Fruit fly (Drosophila melanogaster) whole organism, prepupa: ENCODE measurements around the gene Sfxn1-3.
A peak's percentile ranks its signal among the peaks of the same experiment; 100 is the strongest.

Experiments
- Blimp-1 ChIP-seq: fragments of 200-800 bp; sonication (Bioruptor generic); optimal IDR thresholded peaks from 3 replicates; lab custom pipeline; 2017; ENCODE audit warnings: missing biosample characterization, missing genetic modification characterization, mild to moderate bottlenecking, moderate library complexity, missing genetic modification reagents
- CG16779 ChIP-seq: fragments of 200-800 bp; sonication (Bioruptor generic); optimal IDR thresholded peaks from 3 replicates; lab custom pipeline; 2017; ENCODE audit warnings: missing biosample characterization, mild to moderate bottlenecking, missing genetic modification characterization
- CG3032 ChIP-seq: fragments of 200-800 bp; optimal IDR thresholded peaks from 2 replicates; lab custom pipeline; 2019; ENCODE audit warnings: missing biosample characterization, mild to moderate bottlenecking, missing genetic modification characterization, moderate library complexity
- CG6276 ChIP-seq: fragments of 200-800 bp; sonication (Bioruptor generic); optimal IDR thresholded peaks from 2 replicates; lab custom pipeline; 2017; ENCODE audit warnings: missing biosample characterization, mild to moderate bottlenecking, missing genetic modification characterization
- Gug ChIP-seq: fragments of 200-800 bp; sonication (Bioruptor generic); IDR thresholded peaks from 2 replicates; pipeline ENCODE4 v1.3.6; 2022; ENCODE audit warnings: missing biosample characterization, missing genetic modification characterization
- Lpt ChIP-seq: fragments of 200-800 bp; sonication (Bioruptor generic); optimal IDR thresholded peaks from 3 replicates; lab custom pipeline; 2016; ENCODE audit warnings: missing biosample characterization, missing genetic modification characterization
- Sox102F ChIP-seq: fragments of 200-800 bp; sonication (Bioruptor generic); optimal IDR thresholded peaks from 2 replicates; lab custom pipeline; 2016; ENCODE audit warnings: missing biosample characterization, mild to moderate bottlenecking, missing genetic modification characterization
- lz ChIP-seq: fragments of 200-800 bp; sonication (Bioruptor generic); optimal IDR thresholded peaks from 3 replicates; lab custom pipeline; 2016; ENCODE audit warnings: missing biosample characterization, missing genetic modification characterization
- ss ChIP-seq, 2 experiments: fragments of 200-800 bp; sonication (Bioruptor generic); optimal IDR thresholded peaks; 2 replicates in 1 of 2; 3 replicates in 1 of 2; lab custom pipeline; 2017 to 2018; ENCODE audit warnings: mild to moderate bottlenecking in 2 of 2, missing biosample characterization in 2 of 2, missing genetic modification characterization in 2 of 2, moderate library complexity in 1 of 2
- topi ChIP-seq: fragments of 200-800 bp; sonication (Bioruptor generic); optimal IDR thresholded peaks from 3 replicates; lab custom pipeline; 2016; ENCODE audit warnings: missing biosample characterization, missing genetic modification characterization
- vri ChIP-seq: fragments of 200-800 bp; sonication (Bioruptor generic); optimal IDR thresholded peaks from 3 replicates; lab custom pipeline; 2016; ENCODE audit warnings: missing biosample characterization, mild to moderate bottlenecking, missing genetic modification characterization

dm6 chr3R:4394117-4394516 is 15.7 kb downstream of the Sfxn1-3 start, which contains the start of gene CG34112:
- TF ChIP-seq CG3032 (tag; lab: Kevin White, UChicago) (no peak), CG16779 (tag; lab: Kevin White, UChicago) (no peak), CG6276 (GFP tag; lab: Kevin White, UChicago) (no peak), vri (GFP tag; lab: Kevin White, UChicago) (peak; percentile 71), Sox102F (GFP tag; lab: Kevin White, UChicago) (no peak), Lpt (GFP tag; lab: Kevin White, UChicago) (no peak), Blimp-1 (no peak), topi (GFP tag; lab: Kevin White, UChicago) (no peak), ss (GFP tag; optimal IDR thresholded peaks at IDR 0.05; lab: Kevin White, UChicago) (no peak), Gug (no peak), lz (GFP tag; lab: Kevin White, UChicago) (no peak)
